Worm (Caenorhabditis elegans): ENCODE results near the gene jnk-1.

DNA sequence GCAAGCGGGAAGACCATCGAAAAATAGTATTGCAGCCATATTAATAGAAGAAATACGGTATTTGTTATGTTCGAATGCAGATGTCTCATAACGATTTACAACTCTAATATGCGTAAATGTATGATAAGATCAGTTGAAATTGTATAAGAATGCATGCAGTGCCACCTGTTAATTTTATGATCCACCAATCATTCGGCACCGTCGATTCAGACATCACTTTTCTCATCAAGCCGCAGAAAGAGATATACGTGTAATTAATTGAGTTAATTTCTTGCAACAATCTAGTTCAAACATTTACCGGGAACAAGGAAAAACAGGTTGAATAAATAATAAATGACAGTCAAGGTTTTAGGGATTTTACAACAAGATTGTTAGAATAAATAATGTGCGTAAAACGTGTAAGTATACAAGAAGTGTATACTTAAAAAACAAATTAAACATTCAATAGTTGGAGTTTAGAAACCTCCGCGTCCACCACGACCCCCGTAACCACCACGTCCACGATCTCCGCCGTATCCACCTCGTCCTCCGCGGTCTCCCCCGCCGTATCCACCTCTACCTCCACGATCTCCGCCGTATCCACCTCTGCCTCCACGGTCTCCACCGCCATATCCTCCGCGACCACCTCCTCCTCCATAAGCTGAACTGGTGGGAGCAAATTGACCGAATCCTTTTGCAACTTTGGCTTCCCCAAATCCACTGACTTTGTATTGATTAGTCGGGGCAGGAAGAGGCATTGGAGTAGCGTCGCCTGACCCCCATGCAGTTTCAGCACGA, 16.9 kb downstream of the jnk-1 start:
- TF ChIP-seq nhr-237 (tag; optimal IDR thresholded peaks at IDR 0.05) = no peak
- no peak for TF ChIP-seq nhr-76 (tag; optimal IDR thresholded peaks at IDR 0.05)
- no peak for TF ChIP-seq nhr-28 (tag; optimal IDR thresholded peaks at IDR 0.05)
- TF ChIP-seq nhr-25 (tag; optimal IDR thresholded peaks at IDR 0.05) = no peak
